Worm (Caenorhabditis elegans) whole organism, L2 larva: Measurements from ENCODE around the gene kel-1.

Source experiments
- egl-27 ChIP-seq: sonication (generic microtip); optimal IDR thresholded peaks from 3 replicates; lab custom pipeline; 2017; ENCODE audit warnings: missing biosample characterization, missing genetic modification reagents, missing genetic modification characterization
- lsy-2 ChIP-seq, 2 experiments: fragments of 150-350 bp in 1 of 2; sonication (generic microtip) in 1 of 2; optimal IDR thresholded peaks; 2 replicates each; lab custom pipeline; 2014 to 2017; ENCODE audit warnings: missing biosample characterization in 2 of 2, missing genetic modification characterization in 2 of 2
- mab-5 ChIP-seq: fragments of 150-350 bp; optimal IDR thresholded peaks from 2 replicates; lab custom pipeline; 2014; ENCODE audit warnings: missing biosample characterization, missing genetic modification characterization
- mdl-1 ChIP-seq, 2 experiments: fragments of 150-350 bp in 1 of 2; sonication (generic microtip) in 1 of 2; optimal IDR thresholded peaks; 2 replicates each; lab custom pipeline; 2017; ENCODE audit warnings: missing biosample characterization in 2 of 2, missing genetic modification characterization in 2 of 2
- nhr-6 ChIP-seq: fragments of 150-350 bp; optimal IDR thresholded peaks from 2 replicates; lab custom pipeline; 2014; ENCODE audit warnings: missing biosample characterization, missing genetic modification characterization
- snpc-4 ChIP-seq: fragments of 150-350 bp; optimal IDR thresholded peaks from 2 replicates; lab custom pipeline; 2014; ENCODE audit warnings: missing biosample characterization, missing genetic modification characterization
- unc-39 ChIP-seq: fragments of 150-350 bp; optimal IDR thresholded peaks from 2 replicates; lab custom pipeline; 2014; ENCODE audit warnings: missing biosample characterization, missing genetic modification characterization
- unc-62 ChIP-seq: fragments of 150-350 bp; optimal IDR thresholded peaks from 2 replicates; lab custom pipeline; 2014; ENCODE audit warnings: missing biosample characterization, missing genetic modification reagents, missing genetic modification characterization
- ztf-1 ChIP-seq: fragments of 200-800 bp; sonication (Bioruptor generic); conservative IDR thresholded peaks from 2 replicates; pipeline ENCODE4 v1.3.6; 2022; ENCODE audit warnings: missing genetic modification characterization, missing compliant biosample characterization
- ztf-11 ChIP-seq: sonication (generic microtip); optimal IDR thresholded peaks from 2 replicates; lab custom pipeline; 2017; ENCODE audit warnings: missing biosample characterization, missing genetic modification characterization

ce11 chrII:11719533-11719932 lies 30.8 kb downstream of the kel-1 start:
- TF ChIP-seq ztf-11 (tag; lab: Kevin White, UChicago) (no peak), snpc-4 (tag; lab: Kevin White, UChicago) (no peak), lsy-2 (tag; optimal IDR thresholded peaks at IDR 0.05; lab: Kevin White, UChicago) (peak in 1 of 2 experiments; percentile 38), ztf-1 (GFP tag; lab: Robert Waterston, UW) (no peak), unc-39 (tag; lab: Kevin White, UChicago) (no peak), egl-27 (tag; lab: Kevin White, UChicago) (no peak), mab-5 (no peak), unc-62 (no peak), mdl-1 (tag; optimal IDR thresholded peaks at IDR 0.05; lab: Kevin White, UChicago) (no peak), nhr-6 (tag; lab: Kevin White, UChicago) (no peak)
